Worm (Caenorhabditis elegans) whole organism, dauer: Measurements from ENCODE around the gene C52A11.3.

Source experiments
- unc-62 ChIP-seq: sonication (generic microtip); optimal IDR thresholded peaks from 2 replicates; lab custom pipeline; 2017; ENCODE audit warnings: missing biosample characterization, missing genetic modification reagents, missing genetic modification characterization

The C52A11.3 gene

ce11 chrII:10737059-10737458, at the start of gene C52A11.3:
TSS of gene C52A11.3 (plus strand) at chrII:10737359.
- TF ChIP-seq unc-62 (GFP tag; lab: Kevin White, UChicago): no peak

DNA sequence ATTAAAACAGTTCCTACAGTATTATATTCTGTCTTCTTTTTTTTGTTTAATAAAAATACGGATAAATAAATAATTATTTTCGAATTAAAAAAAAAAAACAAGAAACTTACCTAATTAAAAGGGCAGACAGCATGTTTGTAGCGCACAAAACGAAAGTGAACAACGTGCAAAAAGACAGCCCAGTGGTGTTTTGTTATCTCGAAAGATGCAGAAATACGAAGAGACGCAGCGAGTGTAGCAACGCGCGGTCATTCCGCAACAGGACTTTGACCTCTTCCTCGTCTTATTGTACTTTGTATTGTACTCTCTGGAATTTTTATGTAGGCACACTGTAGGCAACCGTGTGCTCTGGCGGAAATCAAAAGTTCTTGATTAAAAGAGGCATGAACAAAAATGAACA, 43.5 kb upstream of the C52A11.3 start, which contains the start of gene gbh-1:
Gene gbh-1 (minus strand): TSS at position 149 of the 400 bp plus-strand sequence.
- TF ChIP-seq unc-62 (GFP tag; lab: Kevin White, UChicago): no peak

DNA sequence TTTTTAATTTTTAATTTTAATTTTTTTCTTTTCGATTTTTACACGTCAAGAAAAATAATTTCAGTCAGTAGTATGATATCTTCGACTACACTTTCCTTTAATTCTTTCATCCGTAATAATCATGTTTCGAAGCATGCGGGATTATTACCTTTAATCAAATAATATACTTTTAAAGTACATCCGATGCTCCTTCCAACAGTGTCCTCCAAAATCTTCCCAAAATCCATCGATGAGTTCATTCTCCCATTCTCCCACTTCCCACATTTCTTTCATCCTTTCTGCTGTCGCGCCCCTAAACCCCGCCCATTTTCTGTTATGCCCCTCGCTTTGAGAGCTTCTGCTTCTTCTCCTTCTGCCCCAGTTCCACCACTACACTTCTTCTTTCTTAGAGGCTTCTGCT, 42.4 kb upstream of the C52A11.3 start, which contains the start of gene lgc-57:
Gene lgc-57 (plus strand): TSS at position 301 of the 400 bp plus-strand sequence.
- TF ChIP-seq unc-62 (GFP tag; lab: Kevin White, UChicago): no peak

DNA sequence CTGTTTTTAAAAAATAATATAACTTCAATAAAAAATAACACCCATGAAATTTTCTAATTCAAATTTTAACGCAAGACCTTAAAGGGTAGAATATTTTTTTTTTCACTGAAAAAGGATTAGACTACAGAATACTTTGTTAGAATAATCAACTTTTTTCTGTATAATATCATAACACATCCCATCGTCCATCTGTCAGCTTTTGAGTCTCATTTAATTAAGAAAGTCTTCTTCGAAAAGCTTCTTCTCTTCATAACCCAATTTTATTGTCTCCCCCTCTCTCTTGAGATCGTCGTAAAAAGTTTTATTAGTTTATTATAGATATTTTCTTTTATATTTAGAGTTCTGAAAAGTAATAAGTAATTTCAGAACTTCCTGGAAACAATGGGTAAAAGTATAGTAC, 41.1 kb upstream of the C52A11.3 start:
- TF ChIP-seq unc-62 (GFP tag; lab: Kevin White, UChicago): no peak

DNA sequence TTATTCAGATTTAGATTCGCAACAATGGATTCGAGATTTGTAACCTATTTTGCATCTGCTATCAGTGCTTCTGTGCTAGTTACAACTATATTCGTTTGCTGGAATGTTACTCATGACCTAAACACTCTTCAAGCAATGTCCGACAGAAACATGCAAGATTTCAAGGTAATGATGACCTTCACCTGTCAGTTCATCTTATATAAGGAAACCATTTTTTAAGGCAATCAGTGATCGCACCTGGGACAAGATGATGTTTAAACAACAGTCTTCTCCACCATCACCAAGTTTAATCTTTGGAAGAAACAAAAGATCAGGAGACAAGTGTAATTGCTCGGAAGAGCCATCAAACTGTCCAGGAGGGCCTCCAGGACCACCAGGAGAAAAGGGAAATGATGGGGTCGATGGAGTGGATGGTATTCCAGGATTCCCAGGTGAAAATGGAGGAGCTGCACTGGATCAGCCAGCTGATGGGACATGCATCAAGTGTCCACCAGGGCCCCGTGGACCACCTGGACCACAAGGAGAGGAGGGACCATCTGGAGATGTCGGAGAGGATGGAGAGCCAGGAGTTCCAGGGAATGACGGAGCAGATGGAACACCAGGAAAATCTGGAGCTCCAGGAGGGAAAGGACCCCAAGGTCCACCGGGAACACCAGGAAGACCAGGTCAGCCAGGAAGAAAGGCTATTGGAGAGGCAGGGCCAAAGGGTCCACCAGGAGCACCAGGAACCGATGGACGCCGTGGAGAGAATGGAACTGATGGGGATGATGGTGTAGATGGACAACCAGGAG, 33.4 kb upstream of the C52A11.3 start, which contains the start of gene col-79:
Gene col-79 (plus strand): TSS at position 20 of the 791 bp plus-strand sequence.
- no peak for TF ChIP-seq unc-62 (GFP tag; lab: Kevin White, UChicago)

DNA sequence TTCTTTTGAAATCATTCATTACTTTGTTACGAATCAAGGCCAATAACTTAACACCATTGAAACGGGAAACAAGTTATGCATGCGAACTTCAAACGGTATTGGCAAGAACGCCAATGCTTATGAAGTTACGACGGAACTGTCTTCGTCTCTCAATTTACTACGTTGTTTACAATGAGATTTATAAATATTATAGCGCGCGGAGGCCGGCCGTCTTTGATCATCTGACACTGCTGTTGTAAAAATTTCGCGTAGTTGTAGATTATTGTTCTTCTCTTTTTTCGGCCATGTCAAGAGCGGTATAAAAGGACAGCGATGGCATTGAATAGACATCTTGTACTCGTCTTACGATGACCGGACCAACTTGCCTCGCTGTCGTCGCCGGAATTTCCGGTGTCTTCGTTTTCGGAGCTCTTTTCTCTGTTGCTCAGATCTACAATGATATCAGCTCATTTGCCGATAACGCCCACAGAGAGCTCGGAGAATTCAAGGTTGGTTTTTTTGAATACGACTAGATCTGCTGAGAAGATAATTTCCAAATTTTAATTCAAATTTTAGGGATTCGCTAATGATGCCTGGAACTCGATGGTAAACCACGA, 32.5 kb upstream of the C52A11.3 start, which contains the start of gene col-39:
Gene col-39 (plus strand): TSS at position 342 of the 596 bp plus-strand sequence.
- TF ChIP-seq unc-62 (GFP tag; lab: Kevin White, UChicago): no peak

DNA sequence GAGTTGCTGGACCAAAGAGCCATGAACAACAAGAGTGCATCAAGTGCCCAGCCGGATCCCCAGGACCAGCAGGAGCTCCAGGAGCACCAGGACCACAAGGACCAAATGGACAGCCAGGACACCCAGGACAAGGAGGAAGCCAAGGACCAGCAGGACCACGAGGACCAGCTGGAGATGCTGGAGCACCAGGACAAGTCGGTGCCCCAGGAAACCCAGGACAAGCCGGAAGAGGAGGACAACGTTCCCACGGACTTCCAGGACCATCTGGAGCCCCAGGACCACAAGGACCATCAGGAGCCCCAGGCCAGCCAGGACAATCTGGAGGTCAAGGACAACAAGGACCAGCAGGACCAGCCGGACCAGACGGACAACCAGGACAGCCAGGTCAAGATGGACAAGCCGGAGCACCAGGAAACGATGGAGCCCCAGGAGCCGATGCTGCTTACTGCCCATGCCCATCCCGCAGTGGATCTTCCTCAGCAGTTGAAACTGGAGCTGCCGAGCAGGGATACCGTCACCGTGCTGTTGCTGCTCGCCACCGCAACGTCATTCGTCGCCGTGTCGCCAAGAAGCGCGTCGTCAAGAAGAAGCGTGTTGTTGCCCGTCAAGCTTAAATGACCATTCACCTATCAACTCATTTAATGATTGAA, 31.7 kb upstream of the C52A11.3 start:
- TF ChIP-seq unc-62 (GFP tag; lab: Kevin White, UChicago): no peak

- no peak for TF ChIP-seq unc-62 (GFP tag; lab: Kevin White, UChicago)
These were observed 31.1 kb upstream of the C52A11.3 start for ce11 chrII:10706038-10706437.

DNA sequence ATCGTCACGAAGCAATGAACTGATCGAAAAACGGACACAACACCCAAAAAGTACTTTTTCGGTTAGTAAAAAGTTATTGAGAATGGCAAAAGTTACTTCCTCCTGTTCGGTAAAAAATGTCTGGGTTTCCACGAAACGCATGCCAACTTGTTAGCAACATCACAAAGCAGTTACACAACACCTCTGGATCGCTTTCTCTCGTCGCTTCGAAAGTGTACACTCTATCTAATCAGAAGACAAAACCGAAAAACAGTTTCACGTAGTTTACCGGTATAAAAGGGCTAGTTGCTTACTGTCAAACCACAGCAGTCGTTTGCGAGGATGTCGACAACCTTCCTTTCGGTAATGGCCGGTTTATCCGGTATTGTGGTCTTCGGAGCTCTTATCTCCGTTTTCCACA, 30.3 kb upstream of the C52A11.3 start, which contains the start of gene col-80:
Gene col-80 (plus strand): TSS at position 301 of the 400 bp plus-strand sequence.
- no peak for TF ChIP-seq unc-62 (GFP tag; lab: Kevin White, UChicago)

ce11 chrII:10707439-10708096, 29.6 kb upstream of the C52A11.3 start:
- TF ChIP-seq unc-62 (GFP tag; lab: Kevin White, UChicago): no peak

DNA sequence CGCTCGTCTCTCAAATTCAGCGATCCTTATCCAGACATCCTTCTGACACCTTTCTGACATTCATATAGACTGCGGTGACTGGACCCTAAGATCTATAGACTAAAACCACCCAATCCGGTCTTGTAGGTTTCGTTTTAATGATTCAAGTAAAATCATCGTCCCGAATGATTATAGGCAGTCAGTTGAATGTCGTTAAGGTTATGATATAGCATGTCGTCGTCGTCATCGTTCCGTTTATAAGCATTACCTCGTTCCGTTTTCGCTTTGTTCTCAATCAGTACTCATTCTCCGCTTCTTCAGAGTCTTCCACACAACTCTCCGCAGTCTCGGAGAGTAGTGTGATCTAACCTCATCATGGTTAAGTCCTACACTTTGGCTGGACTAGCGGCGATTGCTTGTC, 28.5 kb upstream of the C52A11.3 start, which contains the start of gene bli-1:
Gene bli-1 (plus strand): TSS at position 301 of the 400 bp plus-strand sequence.
- TF ChIP-seq unc-62 (GFP tag; lab: Kevin White, UChicago): no peak

DNA sequence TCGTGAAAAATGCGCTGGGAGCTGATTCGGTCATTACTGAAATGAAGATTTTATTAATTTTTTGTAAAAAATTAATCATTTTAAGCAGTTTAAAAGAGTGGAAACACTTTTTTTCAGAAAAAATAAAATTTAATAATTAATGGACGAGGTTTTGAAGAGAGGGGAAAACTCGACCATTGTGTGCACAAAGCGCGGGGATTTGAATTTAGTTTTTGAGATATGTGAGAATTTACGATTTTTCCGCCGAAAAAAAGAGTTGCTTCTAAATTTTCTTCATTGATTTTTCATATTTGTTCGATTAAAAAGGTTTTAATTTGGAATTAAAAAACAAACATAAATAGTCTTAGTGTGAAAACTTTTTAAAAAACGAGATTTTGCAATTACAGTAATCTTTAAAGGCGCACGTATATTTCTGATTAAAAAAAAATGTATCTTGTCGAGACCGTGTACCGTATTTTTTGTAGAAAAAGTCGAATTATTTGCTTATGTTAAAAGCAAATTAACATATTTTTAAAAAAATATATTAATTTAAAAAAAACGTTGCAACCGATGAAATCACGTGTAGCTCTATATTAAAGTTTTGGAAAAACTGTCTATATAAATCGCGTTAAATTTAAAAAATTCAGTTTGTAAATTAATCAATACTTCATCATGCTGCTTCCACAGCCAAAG, 22.8 kb upstream of the C52A11.3 start, which contains the start of the genes dph-2 and C09G5.7:
Gene dph-2 (minus strand): TSS at position 36 of the 672 bp plus-strand sequence.
Gene C09G5.7 (plus strand): TSS at position 622 of the 672 bp plus-strand sequence.
- no peak for TF ChIP-seq unc-62 (GFP tag; lab: Kevin White, UChicago)

- TF ChIP-seq unc-62 (GFP tag; lab: Kevin White, UChicago): no peak
These were observed 20.0 kb upstream of the C52A11.3 start, which contains the start of gene C09G5.13 for ce11 chrII:10717124-10717523. TSS of gene C09G5.13 (plus strand) at chrII:10717424.

ce11 chrII:10719931-10720330, 17.2 kb upstream of the C52A11.3 start, which contains the start of gene mks-5:
TSS of gene mks-5 (plus strand) at chrII:10720231.
- TF ChIP-seq unc-62 (GFP tag; lab: Kevin White, UChicago): no peak
